Fruit fly (Drosophila melanogaster) whole organism, embryonic: Measurements from ENCODE around the gene Lon.

Experiments
- Abd-B ChIP-seq: fragments of 200-800 bp; sonication (Bioruptor generic); optimal IDR thresholded peaks from 2 replicates; lab custom pipeline; 2018; ENCODE audit warnings: missing biosample characterization, mild to moderate bottlenecking, missing genetic modification characterization, moderate library complexity
- Ada2b ChIP-seq: fragments of 200-800 bp; sonication (Bioruptor generic); IDR thresholded peaks from 2 replicates; pipeline ENCODE4 v1.3.6; 2022; ENCODE audit warnings: missing biosample characterization, missing genetic modification characterization
- Atf-2 ChIP-seq: fragments of 200-800 bp; sonication (Bioruptor generic); optimal IDR thresholded peaks from 2 replicates; lab custom pipeline; 2016; ENCODE audit warnings: missing biosample characterization, missing genetic modification characterization
- CG10209 ChIP-seq: fragments of 200-800 bp; sonication (Bioruptor generic); optimal IDR thresholded peaks from 3 replicates; lab custom pipeline; 2017; ENCODE audit warnings: missing biosample characterization, mild to moderate bottlenecking, missing genetic modification characterization, missing genetic modification reagents
- CG11093 ChIP-seq: fragments of 200-800 bp; sonication (Bioruptor generic); IDR thresholded peaks from 3 replicates; pipeline ENCODE4 v1.3.6; 2022; ENCODE audit warnings: missing biosample characterization, missing genetic modification characterization
- CG11504 ChIP-seq: fragments of 200-800 bp; sonication (Bioruptor generic); optimal IDR thresholded peaks from 3 replicates; lab custom pipeline; 2019; ENCODE audit warnings: missing biosample characterization, mild to moderate bottlenecking, missing genetic modification characterization, moderate library complexity
- CG12299 ChIP-seq: fragments of 200-800 bp; sonication (Bioruptor generic); optimal IDR thresholded peaks from 2 replicates; lab custom pipeline; 2018; ENCODE audit warnings: missing biosample characterization, mild to moderate bottlenecking, missing genetic modification characterization
- CG13287 ChIP-seq: fragments of 200-800 bp; sonication (Bioruptor generic); IDR thresholded peaks from 2 replicates; pipeline ENCODE4 v1.3.6; 2022; ENCODE audit warnings: missing biosample characterization, missing genetic modification characterization; ENCODE audit not compliant: partially characterized antibody
- CG15269 ChIP-seq: fragments of 200-800 bp; sonication (Bioruptor generic); optimal IDR thresholded peaks from 2 replicates; lab custom pipeline; 2018; ENCODE audit warnings: missing biosample characterization, mild to moderate bottlenecking, missing genetic modification characterization, moderate library complexity
- CG15696 ChIP-seq: fragments of 200-800 bp; sonication (Bioruptor generic); optimal IDR thresholded peaks from 2 replicates; lab custom pipeline; 2019; ENCODE audit warnings: missing biosample characterization, mild to moderate bottlenecking, missing genetic modification characterization, moderate library complexity
- CG1603 ChIP-seq: fragments of 200-800 bp; sonication (Bioruptor generic); optimal IDR thresholded peaks from 2 replicates; lab custom pipeline; 2019; ENCODE audit warnings: missing biosample characterization, mild to moderate bottlenecking, missing genetic modification characterization, moderate library complexity
- CG17186 ChIP-seq: fragments of 200-800 bp; sonication (Bioruptor generic); optimal IDR thresholded peaks from 3 replicates; lab custom pipeline; 2017; ENCODE audit warnings: missing biosample characterization, missing genetic modification reagents, missing genetic modification characterization
- CG17912 ChIP-seq: fragments of 200-800 bp; sonication (Bioruptor generic); optimal IDR thresholded peaks from 2 replicates; lab custom pipeline; 2018; ENCODE audit warnings: missing biosample characterization, mild to moderate bottlenecking, missing genetic modification characterization
- CG18011 ChIP-seq: fragments of 200-800 bp; sonication (Bioruptor generic); optimal IDR thresholded peaks from 2 replicates; lab custom pipeline; 2017; ENCODE audit warnings: missing biosample characterization, missing genetic modification characterization, mild to moderate bottlenecking, moderate library complexity, missing genotype
- CG18599 ChIP-seq: fragments of 200-800 bp; sonication (Bioruptor generic); optimal IDR thresholded peaks from 3 replicates; lab custom pipeline; 2017; ENCODE audit warnings: missing biosample characterization, missing genetic modification characterization, mild to moderate bottlenecking, moderate library complexity, missing genetic modification reagents
- CG2129 ChIP-seq: fragments of 200-800 bp; sonication (Bioruptor generic); IDR thresholded peaks from 2 replicates; pipeline ENCODE4 v1.3.6; 2022; ENCODE audit warnings: missing biosample characterization, missing genetic modification characterization; ENCODE audit not compliant: partially characterized antibody
- CG33213 ChIP-seq: fragments of 200-800 bp; sonication (Bioruptor generic); optimal IDR thresholded peaks from 3 replicates; lab custom pipeline; 2016; ENCODE audit warnings: missing biosample characterization, missing genetic modification characterization
- CG3847 ChIP-seq: fragments of 200-800 bp; sonication (Bioruptor generic); IDR thresholded peaks from 2 replicates; pipeline ENCODE4 v1.3.6; 2022; ENCODE audit warnings: missing biosample characterization, missing genetic modification characterization
- CG4360 ChIP-seq: fragments of 200-800 bp; sonication (Bioruptor generic); IDR thresholded peaks from 2 replicates; pipeline ENCODE4 v1.3.6; 2022; ENCODE audit warnings: missing biosample characterization, missing genetic modification characterization
- CG4730 ChIP-seq: fragments of 200-800 bp; sonication (Bioruptor generic); IDR thresholded peaks from 2 replicates; pipeline ENCODE4 v1.3.6; 2022; ENCODE audit warnings: missing biosample characterization, missing genetic modification characterization
- CG5180 ChIP-seq: fragments of 200-800 bp; sonication (Bioruptor generic); optimal IDR thresholded peaks from 3 replicates; lab custom pipeline; 2017; ENCODE audit warnings: missing biosample characterization, missing genetic modification characterization, mild to moderate bottlenecking, moderate library complexity, missing genetic modification reagents
- CG6175 ChIP-seq: fragments of 200-800 bp; sonication (Bioruptor generic); IDR thresholded peaks from 3 replicates; pipeline ENCODE4 v1.3.6; 2022; ENCODE audit warnings: missing biosample characterization, missing genetic modification characterization
- CG6689 ChIP-seq: fragments of 200-800 bp; sonication (Bioruptor generic); IDR thresholded peaks from 2 replicates; pipeline ENCODE4 v1.3.6; 2022; ENCODE audit warnings: missing biosample characterization, missing genetic modification characterization
- CG7839 ChIP-seq: fragments of 200-800 bp; sonication (Bioruptor generic); optimal IDR thresholded peaks from 3 replicates; lab custom pipeline; 2018; ENCODE audit warnings: missing biosample characterization, mild to moderate bottlenecking, missing genetic modification characterization, moderate library complexity
- CG9215 ChIP-seq: fragments of 200-800 bp; sonication (Bioruptor generic); IDR thresholded peaks from 2 replicates; pipeline ENCODE4 v1.3.6; 2022; ENCODE audit warnings: missing biosample characterization, missing genetic modification characterization
- CoRest ChIP-seq: fragments of 200-800 bp; sonication (Bioruptor generic); optimal IDR thresholded peaks from 3 replicates; lab custom pipeline; 2018; ENCODE audit warnings: missing biosample characterization, mild to moderate bottlenecking, missing genetic modification characterization, moderate library complexity
- Gug ChIP-seq: fragments of 200-800 bp; sonication (Bioruptor generic); IDR thresholded peaks from 4 replicates; pipeline ENCODE4 v1.3.6; 2022; ENCODE audit warnings: missing biosample characterization, missing genetic modification characterization
- NK7.1 ChIP-seq: fragments of 200-800 bp; sonication (Bioruptor generic); optimal IDR thresholded peaks from 3 replicates; lab custom pipeline; 2016; ENCODE audit warnings: missing biosample characterization, missing genetic modification characterization
- Ptx1 ChIP-seq: fragments of 200-800 bp; sonication (Bioruptor generic); IDR thresholded peaks from 2 replicates; pipeline ENCODE4 v1.3.6; 2022; ENCODE audit warnings: missing biosample characterization, missing genetic modification characterization
- Sox100B ChIP-seq: fragments of 200-800 bp; sonication (Bioruptor generic); optimal IDR thresholded peaks from 3 replicates; lab custom pipeline; 2018; ENCODE audit warnings: missing biosample characterization, mild to moderate bottlenecking, missing genetic modification characterization
- Usf ChIP-seq: fragments of 200-800 bp; sonication (Bioruptor generic); optimal IDR thresholded peaks from 2 replicates; lab custom pipeline; 2017; ENCODE audit warnings: missing genotype, missing biosample characterization, missing genetic modification characterization
- YL-1 ChIP-seq: fragments of 200-800 bp; sonication (Bioruptor generic); optimal IDR thresholded peaks from 3 replicates; lab custom pipeline; 2017; ENCODE audit warnings: missing biosample characterization, mild to moderate bottlenecking, missing genetic modification characterization
- bbx ChIP-seq: fragments of 200-800 bp; sonication (Bioruptor generic); IDR thresholded peaks from 2 replicates; pipeline ENCODE4 v1.3.6; 2022; ENCODE audit warnings: missing biosample characterization, missing genetic modification characterization; ENCODE audit not compliant: partially characterized antibody
- da ChIP-seq: fragments of 200-800 bp; sonication (Bioruptor generic); optimal IDR thresholded peaks from 2 replicates; lab custom pipeline; 2016; ENCODE audit warnings: missing biosample characterization, missing genetic modification characterization
- dmrt99B ChIP-seq: fragments of 200-800 bp; sonication (Bioruptor generic); optimal IDR thresholded peaks from 2 replicates; lab custom pipeline; 2018; ENCODE audit warnings: missing biosample characterization, mild to moderate bottlenecking, missing genetic modification characterization, moderate library complexity
- dpn ChIP-seq, 2 experiments: fragments of 200-800 bp; sonication (Bioruptor generic); optimal IDR thresholded peaks; 3 replicates each; lab custom pipeline; 2016; ENCODE audit warnings: missing biosample characterization in 2 of 2, missing genetic modification characterization in 2 of 2
- emc ChIP-seq: fragments of 200-800 bp; sonication (Bioruptor generic); optimal IDR thresholded peaks from 2 replicates; lab custom pipeline; 2016; ENCODE audit warnings: missing biosample characterization, missing genetic modification characterization
- ems ChIP-seq: fragments of 200-800 bp; sonication (Bioruptor generic); optimal IDR thresholded peaks from 3 replicates; lab custom pipeline; 2016; ENCODE audit warnings: missing biosample characterization, missing genetic modification characterization
- hkb ChIP-seq, 2 experiments: fragments of 200-800 bp in 1 of 2; fragments of >200 bp in 1 of 2; sonication (Bioruptor generic) in 1 of 2; IDR thresholded peaks in 1 of 2; optimal IDR thresholded peaks in 1 of 2; 2 replicates each; pipeline versions ENCODE4 v1.3.6 to Lab custom; 2017 to 2022; ENCODE audit warnings: missing biosample characterization in 1 of 2, missing genetic modification characterization in 1 of 2
- insv ChIP-seq, 2 experiments: fragments of 200-800 bp; sonication (Bioruptor generic); optimal IDR thresholded peaks; 3 replicates each; lab custom pipeline; 2016 to 2018; ENCODE audit warnings: missing biosample characterization in 2 of 2, missing genetic modification characterization in 2 of 2
- jumu ChIP-seq: fragments of 200-800 bp; sonication (Bioruptor generic); optimal IDR thresholded peaks from 3 replicates; lab custom pipeline; 2016; ENCODE audit warnings: missing biosample characterization, missing genetic modification characterization
- mld ChIP-seq: fragments of 200-800 bp; sonication (Bioruptor generic); IDR thresholded peaks from 3 replicates; pipeline ENCODE4 v1.3.6; 2022; ENCODE audit warnings: missing biosample characterization, missing genetic modification characterization; ENCODE audit not compliant: partially characterized antibody
- nau ChIP-seq: fragments of 200-800 bp; sonication (Bioruptor generic); optimal IDR thresholded peaks from 3 replicates; lab custom pipeline; 2017; ENCODE audit warnings: missing biosample characterization, mild to moderate bottlenecking, missing genetic modification characterization, missing genetic modification reagents
- rib ChIP-seq: fragments of 200-800 bp; sonication (Bioruptor generic); IDR thresholded peaks from 2 replicates; pipeline ENCODE4 v1.3.6; 2022; ENCODE audit warnings: missing biosample characterization, missing genetic modification characterization
- stwl ChIP-seq: fragments of 200-800 bp; sonication (Bioruptor generic); optimal IDR thresholded peaks from 3 replicates; lab custom pipeline; 2018; ENCODE audit warnings: missing biosample characterization, mild to moderate bottlenecking, missing genetic modification characterization, moderate library complexity
- trem ChIP-seq: fragments of 200-800 bp; optimal IDR thresholded peaks from 3 replicates; lab custom pipeline; 2019; ENCODE audit warnings: missing biosample characterization, mild to moderate bottlenecking, missing genetic modification characterization, moderate library complexity
- twi ChIP-seq: fragments of 200-800 bp; optimal IDR thresholded peaks from 2 replicates; lab custom pipeline; 2019; ENCODE audit warnings: missing biosample characterization, mild to moderate bottlenecking, missing genetic modification characterization, moderate library complexity

Lon gene

dm6 chr3L:19632766-19633632 lies 21.0 kb upstream of the Lon start (continued):
- TF ChIP-seq CG7839 (tag; lab: Kevin White, UChicago): peak; percentile 75
- TF ChIP-seq YL-1 (GFP tag; lab: Kevin White, UChicago): no peak
- TF ChIP-seq da (GFP tag; lab: Kevin White, UChicago): no peak
- TF ChIP-seq rib (GFP tag; lab: Robert Waterston, UW): peak; percentile 74
- peak; percentile 52; the same call in 1 of the 2 replicates for TF ChIP-seq bbx (GFP tag; lab: Robert Waterston, UW)
- 0 out of 2 replicates have a peak, but pooled peaks have one; percentile 20 for TF ChIP-seq CG4730 (GFP tag; lab: Robert Waterston, UW)
- TF ChIP-seq CG15696 (tag; lab: Kevin White, UChicago): peak; percentile 34
- peak; percentile 27 for TF ChIP-seq Sox100B (GFP tag; lab: Kevin White, UChicago)
- TF ChIP-seq emc (GFP tag; lab: Kevin White, UChicago): no peak
- TF ChIP-seq Ada2b (GFP tag; lab: Robert Waterston, UW): peak; percentile 79
- TF ChIP-seq twi: no peak
- no peak for TF ChIP-seq CG2129 (GFP tag; lab: Robert Waterston, UW)
- peak; percentile 32 for TF ChIP-seq CG18011 (GFP tag; lab: Kevin White, UChicago)
- TF ChIP-seq CG33213 (GFP tag; lab: Kevin White, UChicago): no peak
- TF ChIP-seq CG9215: peak; percentile 67
- peak; percentile 81 for TF ChIP-seq CG18599 (GFP tag; lab: Kevin White, UChicago)
- peak; percentile 96 for TF ChIP-seq CG4360
- 0 out of 3 replicates have a peak, but pooled peaks have one; percentile 10 for TF ChIP-seq CG11093 (GFP tag; lab: Robert Waterston, UW)
- no peak for TF ChIP-seq mld (GFP tag; lab: Robert Waterston, UW)
- peak; percentile 51 for TF ChIP-seq CG6689
- TF ChIP-seq CG6175 (GFP tag; lab: Robert Waterston, UW): peak; percentile 64; the same call in 2 of the 3 replicates
- peak; percentile 67 for TF ChIP-seq CG15269 (tag; lab: Kevin White, UChicago)
- TF ChIP-seq ems: peak; percentile 33
- TF ChIP-seq CG12299 (tag; lab: Kevin White, UChicago): peak; percentile 26
- TF ChIP-seq Atf-2: no peak
- TF ChIP-seq hkb (optimal IDR thresholded peaks at IDR 0.05; lab: Kevin White, UChicago): no peak
- peak; percentile 71 for TF ChIP-seq hkb (GFP tag; IDR thresholded peaks at IDR 0.05; lab: Robert Waterston, UW)
- no peak for TF ChIP-seq jumu (GFP tag; lab: Kevin White, UChicago)
- TF ChIP-seq CG3847 (GFP tag; lab: Robert Waterston, UW): peak; percentile 73
- TF ChIP-seq CG5180 (GFP tag; lab: Kevin White, UChicago): no peak
- no peak for TF ChIP-seq nau
- no peak for TF ChIP-seq CG17912 (GFP tag; lab: Kevin White, UChicago)
- TF ChIP-seq Abd-B (GFP tag; lab: Kevin White, UChicago): peak; percentile 14
- TF ChIP-seq dpn (GFP tag; optimal IDR thresholded peaks at IDR 0.05; lab: Kevin White, UChicago): peak in 1 of 2 experiments; percentile 72
- no peak for TF ChIP-seq dmrt99B (tag; lab: Kevin White, UChicago)
- peak; percentile 66 for TF ChIP-seq Ptx1
- no peak for TF ChIP-seq trem (tag; lab: Kevin White, UChicago)
- TF ChIP-seq insv (GFP tag; optimal IDR thresholded peaks at IDR 0.05; lab: Kevin White, UChicago): peak in 1 of 2 experiments; percentile 3
- peak; percentile 57 for TF ChIP-seq Usf
- TF ChIP-seq CG11504 (tag; lab: Kevin White, UChicago): peak; percentile 64
- peak; percentile 68 for TF ChIP-seq CoRest (tag; lab: Kevin White, UChicago)
- TF ChIP-seq stwl (tag; lab: Kevin White, UChicago): no peak
- no peak for TF ChIP-seq CG17186 (GFP tag; lab: Kevin White, UChicago)
- peak; percentile 74; the same call in 3 of the 4 replicates for TF ChIP-seq Gug
- peak; percentile 38; the same call in 1 of the 2 replicates for TF ChIP-seq CG13287 (GFP tag; lab: Robert Waterston, UW)
- peak; percentile 28 for TF ChIP-seq CG1603 (tag; lab: Kevin White, UChicago)
- peak; percentile 59 for TF ChIP-seq CG10209
- no peak for TF ChIP-seq NK7.1 (GFP tag; lab: Kevin White, UChicago)
